Worm (Caenorhabditis elegans): Measurements from ENCODE around the gene chil-6.

DNA sequence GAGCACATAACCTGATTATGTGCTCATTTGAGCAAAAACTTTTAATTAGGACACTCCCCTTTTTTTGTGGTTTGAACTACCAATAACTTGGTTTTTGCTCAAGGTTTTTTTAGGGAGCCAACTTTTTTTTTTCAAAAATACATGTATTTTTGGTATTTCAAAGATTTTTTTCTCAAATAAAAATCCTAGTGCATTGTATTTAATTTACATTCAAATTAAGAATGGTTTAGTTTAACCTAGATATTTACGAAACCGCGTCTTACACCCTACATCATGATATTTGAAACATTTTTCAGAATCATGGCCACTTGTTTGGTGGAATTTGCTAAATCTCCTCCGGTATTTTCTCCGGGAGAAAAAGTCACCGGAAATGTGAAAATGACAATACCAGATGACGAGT lies 22.8 kb downstream of the chil-6 start, which contains the start of gene arrd-5:
- TF ChIP-seq nhr-25 (tag; optimal IDR thresholded peaks at IDR 0.05) (no peak), nhr-67 (tag; optimal IDR thresholded peaks at IDR 0.05) (no peak), ceh-82 (tag; optimal IDR thresholded peaks at IDR 0.05) (no peak), fkh-2 (tag; optimal IDR thresholded peaks at IDR 0.05) (no peak), unc-62 (GFP tag; optimal IDR thresholded peaks at IDR 0.05) (no peak), jun-1 (tag; optimal IDR thresholded peaks at IDR 0.05) (no peak)
